Worm (Caenorhabditis elegans) whole organism, L2 larva: ENCODE measurements around the gene let-23.
A peak's percentile ranks its signal among the peaks of the same experiment; 100 is the strongest.

ENCODE experiments used
- ZK546.5 ChIP-seq: sonication (generic microtip); optimal IDR thresholded peaks from 2 replicates; lab custom pipeline; 2017; ENCODE audit warnings: missing biosample characterization, missing genetic modification characterization
- alr-1 ChIP-seq: fragments of 150-350 bp; optimal IDR thresholded peaks from 2 replicates; lab custom pipeline; 2014; ENCODE audit warnings: missing biosample characterization, missing genetic modification characterization
- ama-1 ChIP-seq: fragments of 150-350 bp; optimal IDR thresholded peaks from 2 replicates; lab custom pipeline; 2018; ENCODE audit warnings: inconsistent platforms
- blmp-1 ChIP-seq: sonication (generic microtip); optimal IDR thresholded peaks from 2 replicates; lab custom pipeline; 2017; ENCODE audit warnings: missing genetic modification characterization, mild to moderate bottlenecking, missing compliant biosample characterization, antibody characterized with exemption, moderate library complexity; ENCODE audit not compliant: insufficient read depth
- ceh-16 ChIP-seq: fragments of 150-350 bp; optimal IDR thresholded peaks from 2 replicates; lab custom pipeline; 2014; ENCODE audit warnings: missing biosample characterization, missing genetic modification characterization
- crh-2 ChIP-seq: sonication (generic microtip); optimal IDR thresholded peaks from 2 replicates; lab custom pipeline; 2017; ENCODE audit warnings: missing biosample characterization, missing genetic modification characterization
- dmd-4 ChIP-seq: sonication (generic microtip); optimal IDR thresholded peaks from 2 replicates; lab custom pipeline; 2017; ENCODE audit warnings: missing biosample characterization, missing genetic modification characterization
- egl-27 ChIP-seq: sonication (generic microtip); optimal IDR thresholded peaks from 3 replicates; lab custom pipeline; 2017; ENCODE audit warnings: missing biosample characterization, missing genetic modification reagents, missing genetic modification characterization
- elt-1 ChIP-seq: fragments of 150-350 bp; optimal IDR thresholded peaks from 2 replicates; lab custom pipeline; 2014; ENCODE audit warnings: missing biosample characterization, missing genetic modification characterization
- lin-11 ChIP-seq: fragments of 150-350 bp; sonication (generic microtip); optimal IDR thresholded peaks from 2 replicates; lab custom pipeline; 2014; ENCODE audit warnings: missing biosample characterization, missing genetic modification characterization, inconsistent platforms, mixed read lengths
- lsy-2 ChIP-seq, 2 experiments: fragments of 150-350 bp in 1 of 2; sonication (generic microtip) in 1 of 2; optimal IDR thresholded peaks; 2 replicates each; lab custom pipeline; 2014 to 2017; ENCODE audit warnings: missing biosample characterization in 2 of 2, missing genetic modification characterization in 2 of 2
- mab-5 ChIP-seq: fragments of 150-350 bp; optimal IDR thresholded peaks from 2 replicates; lab custom pipeline; 2014; ENCODE audit warnings: missing biosample characterization, missing genetic modification characterization
- mbf-1 ChIP-seq: sonication (generic microtip); optimal IDR thresholded peaks from 2 replicates; lab custom pipeline; 2017; ENCODE audit warnings: missing biosample characterization, missing genetic modification characterization
- mdl-1 ChIP-seq, 2 experiments: fragments of 150-350 bp in 1 of 2; sonication (generic microtip) in 1 of 2; optimal IDR thresholded peaks; 2 replicates each; lab custom pipeline; 2017; ENCODE audit warnings: missing biosample characterization in 2 of 2, missing genetic modification characterization in 2 of 2
- nhr-10 ChIP-seq: sonication (generic microtip); optimal IDR thresholded peaks from 2 replicates; lab custom pipeline; 2017; ENCODE audit warnings: missing biosample characterization, missing genetic modification characterization
- nhr-12 ChIP-seq: fragments of 150-350 bp; optimal IDR thresholded peaks from 2 replicates; lab custom pipeline; 2014; ENCODE audit warnings: missing biosample characterization, missing genetic modification characterization
- nhr-21 ChIP-seq: fragments of 150-350 bp; optimal IDR thresholded peaks from 2 replicates; lab custom pipeline; 2014; ENCODE audit warnings: missing biosample characterization, missing genetic modification characterization
- nhr-25 ChIP-seq: fragments of 150-350 bp; sonication (generic microtip); optimal IDR thresholded peaks from 3 replicates; lab custom pipeline; 2014; ENCODE audit warnings: missing biosample characterization, missing genetic modification characterization
- nhr-6 ChIP-seq: fragments of 150-350 bp; optimal IDR thresholded peaks from 2 replicates; lab custom pipeline; 2014; ENCODE audit warnings: missing biosample characterization, missing genetic modification characterization
- peb-1 ChIP-seq: fragments of 150-350 bp; optimal IDR thresholded peaks from 2 replicates; lab custom pipeline; 2014; ENCODE audit warnings: missing biosample characterization, missing genetic modification characterization
- sem-4 ChIP-seq: fragments of 150-350 bp; optimal IDR thresholded peaks from 2 replicates; lab custom pipeline; 2014; ENCODE audit warnings: missing biosample characterization, missing genetic modification reagents, missing genetic modification characterization
- skn-1 ChIP-seq: sonication (generic microtip); optimal IDR thresholded peaks from 2 replicates; lab custom pipeline; 2017; ENCODE audit warnings: missing biosample characterization, missing genetic modification characterization
- sma-9 ChIP-seq, 2 experiments: fragments of 150-350 bp in 1 of 2; sonication (generic microtip) in 1 of 2; optimal IDR thresholded peaks; 2 replicates each; lab custom pipeline; 2014 to 2016; ENCODE audit warnings: missing genetic modification characterization in 2 of 2, mild to moderate bottlenecking in 1 of 2, missing biosample characterization in 1 of 2, missing compliant biosample characterization in 1 of 2, missing genetic modification reagents in 1 of 2, moderate library complexity in 1 of 2
- snpc-4 ChIP-seq: fragments of 150-350 bp; optimal IDR thresholded peaks from 2 replicates; lab custom pipeline; 2014; ENCODE audit warnings: missing biosample characterization, missing genetic modification characterization
- unc-55 ChIP-seq: fragments of 150-350 bp; sonication (generic microtip); optimal IDR thresholded peaks from 3 replicates; lab custom pipeline; 2014; ENCODE audit warnings: missing biosample characterization, missing genetic modification reagents, missing genetic modification characterization
- zag-1 ChIP-seq: fragments of 150-350 bp; optimal IDR thresholded peaks from 2 replicates; lab custom pipeline; 2014; ENCODE audit warnings: missing biosample characterization, missing genetic modification characterization
- ztf-1 ChIP-seq: fragments of 200-800 bp; sonication (Bioruptor generic); conservative IDR thresholded peaks from 2 replicates; pipeline ENCODE4 v1.3.6; 2022; ENCODE audit warnings: missing genetic modification characterization, missing compliant biosample characterization
- ztf-11 ChIP-seq: sonication (generic microtip); optimal IDR thresholded peaks from 2 replicates; lab custom pipeline; 2017; ENCODE audit warnings: missing biosample characterization, missing genetic modification characterization
- ztf-4 ChIP-seq: fragments of 150-350 bp; optimal IDR thresholded peaks from 2 replicates; lab custom pipeline; 2014; ENCODE audit warnings: missing biosample characterization, missing genetic modification characterization

Gene let-23

ce11 chrII:9246648-9247047 lies 49.3 kb downstream of the let-23 start, which contains the start of gene T26C5.5:
TSS of gene T26C5.5 (minus strand) at chrII:9246748.
- TF ChIP-seq ZK546.5 (tag; lab: Kevin White, UChicago) (no peak), ztf-11 (tag; lab: Kevin White, UChicago) (no peak), dmd-4 (no peak), egl-27 (tag; lab: Kevin White, UChicago) (no peak), nhr-21 (no peak), crh-2 (no peak), peb-1 (tag; lab: Kevin White, UChicago) (no peak), mab-5 (no peak), skn-1 (tag; lab: Kevin White, UChicago) (no peak), ztf-1 (no peak), mdl-1 (tag; optimal IDR thresholded peaks at IDR 0.05; lab: Kevin White, UChicago) (no peak), ceh-16 (tag; lab: Kevin White, UChicago) (no peak), zag-1 (tag; lab: Kevin White, UChicago) (no peak)

- TF ChIP-seq unc-55 (GFP tag; lab: Kevin White, UChicago) (no peak), ztf-4 (tag; lab: Kevin White, UChicago) (no peak), blmp-1 (tag; lab: Kevin White, UChicago) (no peak), nhr-10 (no peak), elt-1 (tag; lab: Kevin White, UChicago) (no peak), ZK546.5 (tag; lab: Kevin White, UChicago) (no peak), nhr-6 (tag; lab: Kevin White, UChicago) (no peak), alr-1 (tag; lab: Kevin White, UChicago) (no peak), dmd-4 (no peak), peb-1 (tag; lab: Kevin White, UChicago) (no peak), sem-4 (tag; lab: Kevin White, UChicago) (no peak), nhr-21 (no peak), nhr-12 (tag; lab: Kevin White, UChicago) (no peak), ama-1 (no peak), skn-1 (tag; lab: Kevin White, UChicago) (no peak), mab-5 (no peak), lsy-2 (tag; optimal IDR thresholded peaks at IDR 0.05; lab: Kevin White, UChicago) (no peak)
- TF ChIP-seq, all 48 proteins: peak for 0
Measured at ce11 chrII:9250422-9250821, 53.1 kb downstream of the let-23 start, which contains the start of gene T26C5.4. TSS of gene T26C5.4 (minus strand) at chrII:9250522.

- peak; percentile 65 for TF ChIP-seq nhr-25 (tag; lab: Kevin White, UChicago)
- no peak for TF ChIP-seq egl-27 (tag; lab: Kevin White, UChicago)
- peak; percentile 86 for TF ChIP-seq blmp-1 (tag; lab: Kevin White, UChicago)
- TF ChIP-seq, all 48 proteins: peak for 2
Measured at ce11 chrII:9251529-9251928, 54.2 kb downstream of the let-23 start.

ce11 chrII:9254187-9254586 lies 56.9 kb downstream of the let-23 start, which contains the start of gene nlp-82:
TSS of gene nlp-82 (minus strand) at chrII:9254287.
- TF ChIP-seq mbf-1 (tag; lab: Kevin White, UChicago) (no peak), lin-11 (tag; lab: Kevin White, UChicago) (no peak), snpc-4 (no peak), sma-9 (GFP tag; optimal IDR thresholded peaks at IDR 0.05; lab: Kevin White, UChicago) (no peak), sma-9 (tag; optimal IDR thresholded peaks at IDR 0.05; lab: Kevin White, UChicago) (no peak), ama-1 (no peak)
